Worm (Caenorhabditis elegans): Measurements from ENCODE around the gene erp-44.3.

The erp-44.3 gene

DNA sequence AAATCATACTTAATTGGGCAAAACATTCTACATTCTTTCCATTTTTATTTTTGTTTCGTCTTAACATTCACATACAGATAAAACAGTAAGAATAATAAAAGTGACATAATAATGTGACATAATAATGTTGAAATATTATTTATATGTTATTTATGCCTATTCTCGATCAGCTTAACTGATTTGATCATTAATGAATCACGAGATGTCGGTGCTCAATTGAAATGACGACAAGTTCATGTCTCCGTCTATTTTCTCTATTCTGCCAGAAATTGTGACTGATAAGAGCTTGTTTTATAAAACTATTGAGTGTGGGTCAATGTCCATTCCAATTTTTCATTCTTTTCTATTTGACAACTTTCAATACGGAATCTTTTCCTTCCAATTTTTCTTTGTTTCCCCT is 29.3 kb downstream of the erp-44.3 start (continued):
- TF ChIP-seq dmd-6 (GFP tag; IDR thresholded peaks at IDR 0.05) (peak; percentile 88), ceh-82 (tag; optimal IDR thresholded peaks at IDR 0.05) (no peak), nhr-10 (tag; optimal IDR thresholded peaks at IDR 0.05) (no peak), mep-1 (tag; optimal IDR thresholded peaks at IDR 0.05) (peak; percentile 40), lin-13 (GFP tag; optimal IDR thresholded peaks at IDR 0.05) (no peak), tra-1 (GFP tag; IDR thresholded peaks at IDR 0.05) (peak; percentile 80), unc-39 (tag; optimal IDR thresholded peaks at IDR 0.05) (no peak), lsy-2 (tag; optimal IDR thresholded peaks at IDR 0.05) (peak in 1 of 2 experiments; percentile 33), mdl-1 (tag; optimal IDR thresholded peaks at IDR 0.05) (no peak), nhr-102 (tag; optimal IDR thresholded peaks at IDR 0.05) (peak; percentile 48), ceh-20 (GFP tag; IDR thresholded peaks at IDR 0.05) (peak; percentile 88), T20F7.1 (GFP tag; optimal IDR thresholded peaks at IDR 0.05) (peak; percentile 42), php-3 (GFP tag; IDR thresholded peaks at IDR 0.05) (peak; percentile 99), snpc-4 (tag; optimal IDR thresholded peaks at IDR 0.05) (no peak), hlh-30 (tag; optimal IDR thresholded peaks at IDR 0.05; ENCODE audit: insufficient read depth) (peak; percentile 53), nhr-76 (tag; optimal IDR thresholded peaks at IDR 0.05) (no peak), aly-2 (tag; optimal IDR thresholded peaks at IDR 0.05) (no peak), F26F4.8 (GFP tag; conservative IDR thresholded peaks at IDR 0.05) (no peak), mes-2 (tag; optimal IDR thresholded peaks at IDR 0.05; ENCODE audit: poor library complexity, severe bottlenecking) (peak; percentile 28), nhr-48 (tag; optimal IDR thresholded peaks at IDR 0.05) (peak; percentile 23), daf-19 (GFP tag; conservative IDR thresholded peaks at IDR 0.05) (no peak), daf-16 (GFP tag; optimal IDR thresholded peaks at IDR 0.05) (peak in 1 of 2 experiments; percentile 41), daf-16 (tag; optimal IDR thresholded peaks at IDR 0.05) (peak; percentile 93), dve-1 (tag; optimal IDR thresholded peaks at IDR 0.05; ENCODE audit: insufficient read depth) (peak; percentile 94)

DNA sequence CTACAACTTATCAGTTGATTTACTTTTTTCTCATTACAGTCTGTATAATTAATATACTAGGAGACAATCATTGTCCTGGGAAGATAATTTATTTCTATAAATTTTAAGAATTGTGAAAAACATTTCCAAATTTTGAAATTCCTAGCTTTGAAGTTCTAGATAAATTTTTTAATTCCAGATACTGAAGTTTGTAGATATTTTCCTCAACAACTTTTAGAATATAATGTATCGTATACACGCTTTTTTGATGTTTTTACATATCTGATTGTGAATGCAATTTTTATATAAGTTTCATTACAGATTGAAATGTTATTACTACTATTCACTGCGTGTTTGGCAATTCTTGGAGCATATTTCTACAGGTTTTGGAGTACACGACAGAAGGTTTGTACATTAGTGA is 29.7 kb downstream of the erp-44.3 start, which contains the start of gene faah-2:
Gene faah-2, plus strand, starts transcription at position 301 of the 400 bp plus-strand sequence.
- TF ChIP-seq unc-62 (GFP tag; optimal IDR thresholded peaks at IDR 0.05 in 1 of 2), result peak in 1 of 2 experiments; percentile 50
- TF ChIP-seq unc-62 (tag; optimal IDR thresholded peaks at IDR 0.05), result no peak
- TF ChIP-seq jun-1 (tag; optimal IDR thresholded peaks at IDR 0.05), result no peak

DNA sequence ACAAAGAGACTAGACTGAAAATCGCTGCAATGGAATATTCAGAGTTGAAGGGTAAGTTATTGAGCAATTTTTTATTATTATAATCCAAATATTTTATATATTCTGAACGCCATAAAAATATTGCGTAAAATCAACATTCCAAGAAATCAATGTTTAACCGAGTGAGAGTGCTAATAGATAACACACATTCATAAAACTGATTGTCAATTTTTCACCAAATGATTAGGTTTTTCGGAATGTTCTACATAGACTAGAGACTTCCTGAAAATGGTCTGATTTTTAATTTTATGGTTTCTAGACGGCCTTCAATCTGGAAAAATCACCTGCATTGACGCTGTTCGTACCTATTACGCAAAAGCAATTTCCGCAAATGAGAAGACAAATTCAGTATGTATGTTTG is 30.2 kb downstream of the erp-44.3 start:
- TF ChIP-seq daf-16 (GFP tag; optimal IDR thresholded peaks at IDR 0.05) (no peak), daf-16 (tag; optimal IDR thresholded peaks at IDR 0.05) (peak; percentile 49), dmd-6 (GFP tag; IDR thresholded peaks at IDR 0.05) (0 out of 2 replicates have a peak, but pooled peaks have one; percentile 9), nhr-25 (tag; optimal IDR thresholded peaks at IDR 0.05; ENCODE audit: borderline replicate concordance, insufficient read depth) (no peak), pqm-1 (tag; optimal IDR thresholded peaks at IDR 0.05) (peak; percentile 54), dve-1 (tag; optimal IDR thresholded peaks at IDR 0.05; ENCODE audit: insufficient read depth) (peak; percentile 21), nhr-10 (tag; optimal IDR thresholded peaks at IDR 0.05) (no peak), nhr-28 (tag; optimal IDR thresholded peaks at IDR 0.05) (peak; percentile 53), hlh-11 (tag; optimal IDR thresholded peaks at IDR 0.05) (peak; percentile 11)

DNA sequence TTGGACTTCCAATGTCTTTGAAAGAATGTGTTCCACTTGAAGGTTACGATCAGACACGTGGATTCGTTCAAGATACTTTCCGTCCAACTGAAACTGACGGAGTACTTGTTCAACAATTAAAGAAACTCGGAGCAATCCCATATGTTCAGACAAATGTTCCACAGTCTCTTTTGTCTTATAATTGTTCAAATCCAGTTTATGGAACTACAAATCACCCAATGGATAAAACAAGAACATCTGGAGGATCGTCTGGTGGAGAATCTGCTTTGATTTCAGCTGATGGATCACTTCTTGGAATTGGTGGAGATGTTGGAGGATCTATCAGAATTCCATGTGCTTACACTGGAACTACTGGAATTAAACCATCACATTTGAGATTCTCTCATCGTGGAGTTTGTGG is 30.7 kb downstream of the erp-44.3 start:
- no peak for TF ChIP-seq fkh-10 (GFP tag; optimal IDR thresholded peaks at IDR 0.05)
- TF ChIP-seq unc-62 (GFP tag; optimal IDR thresholded peaks at IDR 0.05 in 1 of 2), result peak in 1 of 2 experiments; percentile 93
- TF ChIP-seq unc-62 (tag; optimal IDR thresholded peaks at IDR 0.05), result no peak
- TF ChIP-seq ztf-7 (tag; optimal IDR thresholded peaks at IDR 0.05), result no peak

DNA sequence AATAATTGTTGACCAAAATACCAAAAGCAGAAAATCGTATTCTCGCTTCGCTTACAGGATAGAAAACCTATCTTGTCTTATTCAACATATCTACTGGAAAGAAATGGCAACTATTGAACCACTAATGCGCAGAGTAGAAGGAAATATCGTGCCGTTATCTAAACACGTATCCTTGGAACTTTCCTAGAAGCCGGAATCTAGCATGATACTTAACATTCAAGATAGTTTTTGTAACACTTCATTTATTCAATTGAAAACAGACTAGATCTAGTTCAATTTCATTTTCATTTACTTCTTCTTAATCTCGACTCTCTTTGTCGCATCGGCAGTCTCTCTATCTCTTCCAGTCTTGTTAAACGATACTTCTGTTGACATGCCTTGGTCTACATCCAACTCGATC is 32.5 kb downstream of the erp-44.3 start:
- TF ChIP-seq aha-1 (tag) (peak; percentile 54), unc-62 (GFP tag; optimal IDR thresholded peaks at IDR 0.05 in 1 of 2) (peak in 1 of 2 experiments; percentile 66), unc-62 (tag; optimal IDR thresholded peaks at IDR 0.05) (no peak), nhr-237 (tag; optimal IDR thresholded peaks at IDR 0.05) (no peak), mes-2 (tag; optimal IDR thresholded peaks at IDR 0.05; ENCODE audit: poor library complexity, severe bottlenecking) (peak; percentile 28)

Measured in whole organism, L4 larva.